Fruit fly (Drosophila melanogaster): ENCODE results near the gene spri.

Gene spri

dm6 chrX:10461938-10462337, 123.3 kb downstream of the spri start (continued):
- no peak for TF ChIP-seq CG3726 (GFP tag; IDR thresholded peaks at IDR 0.05)
- TF ChIP-seq CG17612 (GFP tag; IDR thresholded peaks at IDR 0.05): no peak
- no peak for TF ChIP-seq Fer2 (tag; optimal IDR thresholded peaks at IDR 0.05)
- TF ChIP-seq Asciz (GFP tag; optimal IDR thresholded peaks at IDR 0.05): no peak
- no peak for TF ChIP-seq Opbp (GFP tag; IDR thresholded peaks at IDR 0.05; ENCODE audit: partially characterized antibody)
- peak; percentile 26 for TF ChIP-seq E2f2 (GFP tag; IDR thresholded peaks at IDR 0.05)
- TF ChIP-seq CG31388 (GFP tag; optimal IDR thresholded peaks at IDR 0.05): no peak
- TF ChIP-seq oc (tag; optimal IDR thresholded peaks at IDR 0.05): no peak
- TF ChIP-seq mam (GFP tag; optimal IDR thresholded peaks at IDR 0.05): no peak
- TF ChIP-seq CG4707 (GFP tag; optimal IDR thresholded peaks at IDR 0.05): peak; percentile 45
- TF ChIP-seq NK7.1 (GFP tag; optimal IDR thresholded peaks at IDR 0.05): no peak
- no peak for TF ChIP-seq fu2 (GFP tag; optimal IDR thresholded peaks at IDR 0.05)
- TF ChIP-seq CG17328 (GFP tag; IDR thresholded peaks at IDR 0.05): no peak
- no peak for TF ChIP-seq chif (GFP tag; optimal IDR thresholded peaks at IDR 0.05)
- TF ChIP-seq Side (GFP tag; optimal IDR thresholded peaks at IDR 0.05): no peak
- no peak for TF ChIP-seq sima (GFP tag; optimal IDR thresholded peaks at IDR 0.05)
- no peak for TF ChIP-seq CoRest (tag; optimal IDR thresholded peaks at IDR 0.05)
- no peak for TF ChIP-seq tio (GFP tag; optimal IDR thresholded peaks at IDR 0.05)
- TF ChIP-seq nom (GFP tag; optimal IDR thresholded peaks at IDR 0.05): peak; percentile 43
- no peak for TF ChIP-seq btn (GFP tag; optimal IDR thresholded peaks at IDR 0.05)
- TF ChIP-seq aop (GFP tag; IDR thresholded peaks at IDR 0.05): no peak
- TF ChIP-seq E2f1 (GFP tag; IDR thresholded peaks at IDR 0.05): no peak
- no peak for TF ChIP-seq slbo (GFP tag; IDR thresholded peaks at IDR 0.05)
- TF ChIP-seq gce (GFP tag; IDR thresholded peaks at IDR 0.05): no peak
- no peak for TF ChIP-seq C15 (GFP tag; IDR thresholded peaks at IDR 0.05)
- TF ChIP-seq Tbp (GFP tag; optimal IDR thresholded peaks at IDR 0.05): no peak
- TF ChIP-seq CG33213 (GFP tag; optimal IDR thresholded peaks at IDR 0.05): no peak
- TF ChIP-seq CG17361 (GFP tag; IDR thresholded peaks at IDR 0.05): no peak
- TF ChIP-seq HmgZ (tag; optimal IDR thresholded peaks at IDR 0.05): no peak
- TF ChIP-seq cwo (GFP tag; optimal IDR thresholded peaks at IDR 0.05): no peak
- TF ChIP-seq Aef1 (GFP tag; IDR thresholded peaks at IDR 0.05): no peak
- no peak for TF ChIP-seq CG4424 (GFP tag; optimal IDR thresholded peaks at IDR 0.05)
- TF ChIP-seq CG15601 (tag; optimal IDR thresholded peaks at IDR 0.05): no peak
- TF ChIP-seq tin (GFP tag; optimal IDR thresholded peaks at IDR 0.05): no peak
- no peak for TF ChIP-seq ab (GFP tag; optimal IDR thresholded peaks at IDR 0.05)
- no peak for TF ChIP-seq danr (GFP tag; IDR thresholded peaks at IDR 0.05)
- TF ChIP-seq yki (optimal IDR thresholded peaks at IDR 0.05): no peak
- TF ChIP-seq CG12769 (tag; optimal IDR thresholded peaks at IDR 0.05): no peak
- TF ChIP-seq trh (GFP tag; optimal IDR thresholded peaks at IDR 0.05): no peak
- no peak for TF ChIP-seq Dp (GFP tag; optimal IDR thresholded peaks at IDR 0.05)
- TF ChIP-seq sens (GFP tag): peak; percentile 48
- no peak for TF ChIP-seq sens-2 (GFP tag; IDR thresholded peaks at IDR 0.05)
- no peak for TF ChIP-seq CG14014 (GFP tag; IDR thresholded peaks at IDR 0.05)
- no peak for TF ChIP-seq CG3995 (GFP tag; optimal IDR thresholded peaks at IDR 0.05)
- no peak for TF ChIP-seq CG2712 (tag; optimal IDR thresholded peaks at IDR 0.05)
- no peak for TF ChIP-seq ranshi (GFP tag; IDR thresholded peaks at IDR 0.05)
- TF ChIP-seq CG6272 (GFP tag; IDR thresholded peaks at IDR 0.05): no peak
- TF ChIP-seq CG10274 (GFP tag; optimal IDR thresholded peaks at IDR 0.05): no peak
- no peak for TF ChIP-seq Sry-δ (GFP tag; optimal IDR thresholded peaks at IDR 0.05)
- no peak for TF ChIP-seq gsb-n (tag; optimal IDR thresholded peaks at IDR 0.05)
- no peak for TF ChIP-seq sd (tag; optimal IDR thresholded peaks at IDR 0.05)
- TF ChIP-seq crp (GFP tag; optimal IDR thresholded peaks at IDR 0.05): no peak
- TF ChIP-seq Bteb2 (GFP tag; optimal IDR thresholded peaks at IDR 0.05): no peak
- peak; percentile 17 for TF ChIP-seq CG17359 (tag; optimal IDR thresholded peaks at IDR 0.05)

Data from whole organism, embryonic.